Fruit fly (Drosophila melanogaster) whole organism, embryonic: ENCODE data around the gene Tace.
A peak's percentile ranks its signal among the peaks of the same experiment; 100 is the strongest.

Experiments
- Blimp-1 ChIP-seq: fragments of 200-800 bp; sonication (Bioruptor generic); optimal IDR thresholded peaks from 3 replicates; lab custom pipeline; 2018; ENCODE audit warnings: missing biosample characterization, missing genetic modification characterization, mild to moderate bottlenecking, moderate library complexity, missing genetic modification reagents
- CG10654 ChIP-seq: fragments of 200-800 bp; sonication (Bioruptor generic); optimal IDR thresholded peaks from 2 replicates; lab custom pipeline; 2016; ENCODE audit warnings: missing biosample characterization, missing genetic modification characterization
- CG11695 ChIP-seq: fragments of 200-800 bp; sonication (Bioruptor generic); IDR thresholded peaks from 3 replicates; pipeline ENCODE4 v1.3.6; 2022; ENCODE audit warnings: missing biosample characterization, missing genetic modification characterization
- CG12071 ChIP-seq: fragments of 200-800 bp; sonication (Bioruptor generic); optimal IDR thresholded peaks from 3 replicates; lab custom pipeline; 2018; ENCODE audit warnings: missing biosample characterization, mild to moderate bottlenecking, missing genetic modification characterization
- CG14860 ChIP-seq: fragments of 200-800 bp; sonication (Bioruptor generic); IDR thresholded peaks from 3 replicates; pipeline ENCODE4 v1.3.6; 2022; ENCODE audit warnings: missing biosample characterization, missing genetic modification characterization; ENCODE audit not compliant: partially characterized antibody
- CG16863 ChIP-seq: fragments of 200-800 bp; sonication (Bioruptor generic); optimal IDR thresholded peaks from 3 replicates; lab custom pipeline; 2016; ENCODE audit warnings: missing biosample characterization, missing genetic modification characterization
- CG17359 ChIP-seq: fragments of 200-800 bp; sonication (Bioruptor generic); optimal IDR thresholded peaks from 3 replicates; lab custom pipeline; 2018; ENCODE audit warnings: missing biosample characterization, mild to moderate bottlenecking, missing genetic modification characterization, moderate library complexity
- CG1792 ChIP-seq: fragments of 200-800 bp; sonication (Bioruptor generic); optimal IDR thresholded peaks from 2 replicates; lab custom pipeline; 2016; ENCODE audit warnings: missing biosample characterization, missing genetic modification characterization
- CG18262 ChIP-seq: fragments of 200-800 bp; optimal IDR thresholded peaks from 3 replicates; lab custom pipeline; 2019; ENCODE audit warnings: missing biosample characterization, mild to moderate bottlenecking, missing genetic modification characterization, moderate library complexity
- CG18599 ChIP-seq: fragments of 200-800 bp; sonication (Bioruptor generic); optimal IDR thresholded peaks from 3 replicates; lab custom pipeline; 2017; ENCODE audit warnings: missing biosample characterization, missing genetic modification characterization, mild to moderate bottlenecking, moderate library complexity, missing genetic modification reagents
- CG3065 ChIP-seq: fragments of 200-800 bp; sonication (Bioruptor generic); optimal IDR thresholded peaks from 2 replicates; lab custom pipeline; 2016; ENCODE audit warnings: missing biosample characterization, missing genetic modification characterization
- CG31441 ChIP-seq: fragments of 200-800 bp; sonication (Bioruptor generic); IDR thresholded peaks from 2 replicates; pipeline ENCODE4 v1.3.6; 2022; ENCODE audit warnings: missing biosample characterization, missing genetic modification characterization
- CG32772 ChIP-seq: fragments of 200-800 bp; sonication (Bioruptor generic); IDR thresholded peaks from 2 replicates; pipeline ENCODE4 v1.3.6; 2022; ENCODE audit warnings: missing biosample characterization, missing genetic modification characterization
- CG33557 ChIP-seq: fragments of 200-800 bp; sonication (Bioruptor generic); optimal IDR thresholded peaks from 2 replicates; lab custom pipeline; 2019; ENCODE audit warnings: missing biosample characterization, mild to moderate bottlenecking, missing genetic modification characterization, moderate library complexity
- CG4424 ChIP-seq: fragments of 200-800 bp; sonication (Bioruptor generic); optimal IDR thresholded peaks from 3 replicates; lab custom pipeline; 2016; ENCODE audit warnings: missing biosample characterization, missing genetic modification characterization
- CG6654 ChIP-seq: fragments of 200-800 bp; sonication (Bioruptor generic); optimal IDR thresholded peaks from 2 replicates; lab custom pipeline; 2017; ENCODE audit warnings: missing biosample characterization, mild to moderate bottlenecking, missing genetic modification characterization
- CG6765 ChIP-seq: fragments of 200-800 bp; sonication (Bioruptor generic); optimal IDR thresholded peaks from 3 replicates; lab custom pipeline; 2017; ENCODE audit warnings: missing biosample characterization, mild to moderate bottlenecking, missing genetic modification characterization
- CG6813 ChIP-seq: fragments of 200-800 bp; sonication (Bioruptor generic); optimal IDR thresholded peaks from 2 replicates; lab custom pipeline; 2017; ENCODE audit warnings: missing biosample characterization, missing genetic modification characterization, mild to moderate bottlenecking, moderate library complexity, missing genetic modification reagents
- CG8478 ChIP-seq: fragments of >200 bp; optimal IDR thresholded peaks from 2 replicates; lab custom pipeline; 2018
- CG8924 ChIP-seq: fragments of 200-800 bp; optimal IDR thresholded peaks from 3 replicates; lab custom pipeline; 2019; ENCODE audit warnings: missing biosample characterization, mild to moderate bottlenecking, missing genetic modification characterization, moderate library complexity
- CG8944 ChIP-seq: fragments of 200-800 bp; sonication (Bioruptor generic); optimal IDR thresholded peaks from 3 replicates; lab custom pipeline; 2016; ENCODE audit warnings: missing biosample characterization, missing genetic modification characterization
- Drgx ChIP-seq: fragments of 200-800 bp; sonication (Bioruptor generic); IDR thresholded peaks from 2 replicates; pipeline ENCODE4 v1.3.6; 2022; ENCODE audit warnings: missing biosample characterization, missing genetic modification characterization
- Eip74EF ChIP-seq, 2 experiments: fragments of 200-800 bp in 1 of 2; fragments of >200 bp in 1 of 2; sonication (Bioruptor generic) in 1 of 2; optimal IDR thresholded peaks; 2 replicates each; lab custom pipeline; 2017 to 2019; ENCODE audit warnings: missing biosample characterization in 2 of 2, missing genetic modification characterization in 2 of 2, mild to moderate bottlenecking in 1 of 2, moderate library complexity in 1 of 2
- Ets97D ChIP-seq: fragments of 200-800 bp; sonication (Bioruptor generic); optimal IDR thresholded peaks from 3 replicates; lab custom pipeline; 2016; ENCODE audit warnings: missing biosample characterization, missing genetic modification characterization
- Hmx ChIP-seq: fragments of 200-800 bp; sonication (Bioruptor generic); optimal IDR thresholded peaks from 2 replicates; lab custom pipeline; 2016; ENCODE audit warnings: missing biosample characterization, missing genetic modification characterization
- MESR4 ChIP-seq: fragments of 200-800 bp; sonication (Bioruptor generic); optimal IDR thresholded peaks from 2 replicates; lab custom pipeline; 2018; ENCODE audit warnings: missing biosample characterization, mild to moderate bottlenecking, missing genetic modification characterization, moderate library complexity
- Mes4 ChIP-seq: fragments of 200-800 bp; sonication (Bioruptor generic); optimal IDR thresholded peaks from 2 replicates; lab custom pipeline; 2016; ENCODE audit warnings: missing biosample characterization, missing genetic modification characterization
- Poxn ChIP-seq: fragments of 200-800 bp; sonication (Bioruptor generic); IDR thresholded peaks from 2 replicates; pipeline ENCODE4 v1.3.6; 2022; ENCODE audit warnings: missing biosample characterization, missing genetic modification characterization
- ac ChIP-seq: fragments of 200-800 bp; sonication (Bioruptor generic); optimal IDR thresholded peaks from 3 replicates; lab custom pipeline; 2017; ENCODE audit warnings: missing biosample characterization, mild to moderate bottlenecking, missing genetic modification characterization
- ash1 ChIP-seq: fragments of 200-800 bp; sonication (Bioruptor generic); optimal IDR thresholded peaks from 2 replicates; lab custom pipeline; 2018; ENCODE audit warnings: missing biosample characterization, mild to moderate bottlenecking, missing genetic modification characterization
- bab2 ChIP-seq: fragments of 200-800 bp; sonication (Bioruptor generic); optimal IDR thresholded peaks from 2 replicates; lab custom pipeline; 2016; ENCODE audit warnings: missing biosample characterization, missing genetic modification characterization
- bcd ChIP-seq: fragments of 200-800 bp; sonication (Bioruptor generic); optimal IDR thresholded peaks from 2 replicates; lab custom pipeline; 2017; ENCODE audit warnings: missing biosample characterization, mild to moderate bottlenecking, missing genetic modification characterization
- bsh ChIP-seq, 2 experiments: fragments of 200-800 bp; sonication (Bioruptor generic); optimal IDR thresholded peaks; 2 replicates each; lab custom pipeline; 2017 to 2018; ENCODE audit warnings: mild to moderate bottlenecking in 2 of 2, missing biosample characterization in 2 of 2, missing genetic modification characterization in 2 of 2, moderate library complexity in 1 of 2
- chm ChIP-seq: fragments of 200-800 bp; sonication (Bioruptor generic); IDR thresholded peaks from 2 replicates; pipeline ENCODE4 v1.3.6; 2022; ENCODE audit warnings: missing biosample characterization, missing genetic modification characterization
- dati ChIP-seq: fragments of 200-800 bp; sonication (Bioruptor generic); IDR thresholded peaks from 2 replicates; pipeline ENCODE4 v1.3.6; 2022; ENCODE audit warnings: missing biosample characterization, missing genetic modification characterization
- en ChIP-seq: fragments of 200-800 bp; sonication (Bioruptor generic); optimal IDR thresholded peaks from 2 replicates; lab custom pipeline; 2016; ENCODE audit warnings: missing biosample characterization, missing genetic modification characterization
- fru ChIP-seq: fragments of >200 bp; optimal IDR thresholded peaks from 2 replicates; lab custom pipeline; 2017
- gro ChIP-seq: fragments of 200-800 bp; sonication (Bioruptor generic); optimal IDR thresholded peaks from 2 replicates; lab custom pipeline; 2016; ENCODE audit warnings: missing biosample characterization, missing genetic modification characterization
- inv ChIP-seq: fragments of 200-800 bp; sonication (Bioruptor generic); IDR thresholded peaks from 2 replicates; pipeline ENCODE4 v1.3.6; 2022; ENCODE audit warnings: missing biosample characterization, missing genetic modification characterization; ENCODE audit not compliant: partially characterized antibody
- lilli ChIP-seq: fragments of 200-800 bp; sonication (Bioruptor generic); optimal IDR thresholded peaks from 3 replicates; lab custom pipeline; 2016; ENCODE audit warnings: missing biosample characterization, missing genetic modification characterization
- lmd ChIP-seq: fragments of 200-800 bp; sonication (Bioruptor generic); IDR thresholded peaks from 2 replicates; pipeline ENCODE4 v1.3.6; 2022; ENCODE audit warnings: missing biosample characterization, missing genetic modification characterization
- onecut ChIP-seq: fragments of 200-800 bp; sonication (Bioruptor generic); IDR thresholded peaks from 2 replicates; pipeline ENCODE4 v1.3.6; 2022; ENCODE audit warnings: missing biosample characterization, missing genetic modification characterization
- psq ChIP-seq: fragments of 200-800 bp; sonication (Bioruptor generic); optimal IDR thresholded peaks from 2 replicates; lab custom pipeline; 2017; ENCODE audit warnings: missing biosample characterization, missing genetic modification characterization
- sd ChIP-seq: fragments of 200-800 bp; sonication (Bioruptor generic); optimal IDR thresholded peaks from 3 replicates; lab custom pipeline; 2018; ENCODE audit warnings: missing biosample characterization, mild to moderate bottlenecking, missing genetic modification characterization, moderate library complexity
- sens ChIP-seq: fragments of 200-800 bp; sonication (Bioruptor generic); peaks from one replicate; lab custom pipeline; 2016; ENCODE audit warnings: missing biosample characterization, missing genetic modification characterization
- sr ChIP-seq: fragments of 200-800 bp; sonication (Bioruptor generic); IDR thresholded peaks from 3 replicates; pipeline ENCODE4 v1.3.6; 2022; ENCODE audit warnings: missing biosample characterization, missing genetic modification characterization
- sug ChIP-seq: fragments of 200-800 bp; optimal IDR thresholded peaks from 2 replicates; lab custom pipeline; 2019; ENCODE audit warnings: missing biosample characterization, mild to moderate bottlenecking, missing genetic modification characterization, moderate library complexity
- ttk ChIP-seq: fragments of 200-800 bp; sonication (Bioruptor generic); IDR thresholded peaks from 2 replicates; pipeline ENCODE4 v2.1.2; 2022; ENCODE audit warnings: missing biosample characterization, missing genetic modification characterization
- zfh1 ChIP-seq: fragments of 200-800 bp; sonication (Bioruptor generic); IDR thresholded peaks from 3 replicates; pipeline ENCODE4 v1.3.6; 2022; ENCODE audit warnings: missing biosample characterization, missing genetic modification characterization

The Tace gene

DNA sequence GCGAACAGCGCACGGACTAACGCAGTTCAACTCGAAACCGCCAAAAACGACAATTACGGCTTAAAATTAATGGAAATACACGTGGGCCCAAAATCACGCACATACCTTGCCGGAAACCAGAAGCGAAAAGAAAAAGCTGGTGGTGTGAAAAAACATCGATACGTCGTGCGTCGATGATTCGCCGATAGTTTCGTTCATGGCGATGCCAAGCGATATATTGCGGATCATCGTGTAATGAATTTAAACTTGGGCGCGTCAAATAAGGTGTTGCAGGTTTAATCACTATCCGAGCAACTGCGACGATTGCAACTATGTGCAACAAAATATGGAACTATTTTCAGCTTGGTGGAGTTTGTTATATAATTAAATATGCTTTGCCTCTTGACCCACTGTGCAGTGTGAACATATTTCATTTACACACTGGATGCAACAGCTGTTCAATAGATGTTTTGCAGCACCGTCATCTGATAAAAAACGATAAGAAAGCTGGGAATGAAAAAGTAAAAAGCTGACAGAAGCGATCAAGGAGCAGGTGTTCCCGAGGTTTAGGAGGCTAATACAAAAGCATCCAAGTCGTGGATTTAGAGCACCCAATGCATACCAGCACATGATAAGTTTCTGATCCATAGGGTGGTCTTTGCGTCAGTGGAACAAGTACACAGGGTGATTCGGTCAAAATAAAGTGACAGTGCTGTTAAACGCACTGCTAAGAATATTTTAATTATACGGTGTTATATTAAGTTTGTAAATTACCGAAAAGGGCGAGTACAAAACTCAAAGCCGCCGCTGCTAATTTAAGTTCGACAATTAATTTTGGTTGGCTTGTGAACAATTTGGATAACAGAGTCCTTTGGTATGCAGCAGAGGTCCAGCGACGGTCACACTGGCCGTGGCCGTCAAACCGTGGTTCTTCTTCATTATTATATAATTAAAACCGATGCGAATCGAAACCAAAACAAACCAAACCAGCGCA is 46.0 kb downstream of the Tace start, which contains the start of the genes RpL32 and CG7943 (continued):
- TF ChIP-seq CG17359 (tag; lab: Kevin White, UChicago) (peak; percentile 93), Mes4 (peak; percentile 96), bsh (GFP tag; optimal IDR thresholded peaks at IDR 0.05; lab: Kevin White, UChicago) (peak in 1 of 2 experiments; percentile 84), sd (peak; percentile 74), onecut (GFP tag; lab: Robert Waterston, UW) (peak; percentile 90), CG8924 (tag; lab: Kevin White, UChicago) (peak; percentile 91), sug (tag; lab: Kevin White, UChicago) (peak; percentile 95), CG11695 (peak; percentile 94), ac (GFP tag; lab: Kevin White, UChicago) (peak; percentile 54), chm (GFP tag; lab: Robert Waterston, UW) (peak; percentile 97), Eip74EF (GFP tag; optimal IDR thresholded peaks at IDR 0.05; lab: Kevin White, UChicago) (peak in 1 of 2 experiments; percentile 65), CG1792 (peak; percentile 91), CG16863 (GFP tag; lab: Kevin White, UChicago) (peak; percentile 86), CG10654 (GFP tag; lab: Kevin White, UChicago) (peak; percentile 95), psq (GFP tag; lab: Kevin White, UChicago) (peak; percentile 62), CG4424 (GFP tag; lab: Kevin White, UChicago) (peak; percentile 95), ttk (peak; percentile 88), CG8478 (lab: Kevin White, UChicago) (no peak), CG32772 (GFP tag; lab: Robert Waterston, UW) (peak; percentile 94), CG14860 (GFP tag; lab: Robert Waterston, UW) (peak; percentile 100), ash1 (GFP tag; lab: Kevin White, UChicago) (peak; percentile 94), dati (GFP tag; lab: Robert Waterston, UW) (peak; percentile 81), fru (no peak), Poxn (GFP tag; lab: Robert Waterston, UW) (peak; percentile 85), CG6765 (GFP tag; lab: Kevin White, UChicago) (peak; percentile 95), gro (peak; percentile 98), Drgx (GFP tag; lab: Robert Waterston, UW) (peak; percentile 87), bab2 (GFP tag; lab: Kevin White, UChicago) (peak; percentile 98), inv (GFP tag; lab: Robert Waterston, UW) (peak; percentile 100), CG18262 (tag; lab: Kevin White, UChicago) (peak; percentile 90), CG18599 (GFP tag; lab: Kevin White, UChicago) (peak; percentile 96), sr (GFP tag; lab: Robert Waterston, UW) (peak; percentile 89), zfh1 (GFP tag; lab: Robert Waterston, UW) (peak; percentile 96), sens (GFP tag; lab: Kevin White, UChicago) (peak; percentile 97), en (GFP tag; lab: Kevin White, UChicago) (peak; percentile 90), CG33557 (peak; percentile 70), CG12071 (GFP tag; lab: Kevin White, UChicago) (peak; percentile 94), lilli (GFP tag; lab: Kevin White, UChicago) (peak; percentile 93), lmd (GFP tag; lab: Robert Waterston, UW) (peak; percentile 95), CG6654 (GFP tag; lab: Kevin White, UChicago) (peak; percentile 84), CG6813 (GFP tag; lab: Kevin White, UChicago) (peak; percentile 93), Hmx (GFP tag; lab: Kevin White, UChicago) (peak; percentile 86), CG8944 (GFP tag; lab: Kevin White, UChicago) (peak; percentile 97), MESR4 (GFP tag; lab: Kevin White, UChicago) (peak; percentile 93), bcd (GFP tag; lab: Kevin White, UChicago) (peak; percentile 97), CG31441 (GFP tag; lab: Robert Waterston, UW) (peak; percentile 88), CG3065 (GFP tag; lab: Kevin White, UChicago) (peak; percentile 74), Blimp-1 (GFP tag; lab: Kevin White, UChicago) (peak; percentile 88), Ets97D (peak; percentile 99)
